Worm (Caenorhabditis elegans): ENCODE results near the gene sru-16.

Gene sru-16

DNA sequence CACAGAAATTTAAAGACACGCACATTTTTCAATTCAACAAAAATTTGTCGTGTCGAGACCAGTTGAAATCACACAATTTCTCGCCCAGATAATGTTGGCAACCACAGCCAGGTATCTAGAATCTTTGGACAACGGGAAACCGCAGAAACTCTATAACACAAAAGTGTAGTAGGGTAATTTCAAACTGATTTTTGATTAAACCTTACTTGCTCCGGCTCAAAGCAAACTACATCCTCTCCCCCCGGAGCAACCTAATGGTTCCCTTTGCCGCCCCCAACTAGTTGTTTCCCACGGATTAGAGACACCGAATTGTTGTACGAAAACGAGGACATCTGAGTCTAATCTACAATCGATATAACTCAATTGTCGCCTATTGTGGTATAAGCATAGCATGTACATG lies 24.7 kb upstream of the sru-16 start:
- TF ChIP-seq ceh-82 (tag; optimal IDR thresholded peaks at IDR 0.05) (no peak), hmg-11 (tag; optimal IDR thresholded peaks at IDR 0.05) (no peak), mdl-1 (tag; optimal IDR thresholded peaks at IDR 0.05) (no peak), egl-5 (tag; optimal IDR thresholded peaks at IDR 0.05) (no peak), pha-4 (tag; optimal IDR thresholded peaks at IDR 0.05) (no peak), tbx-2 (tag; optimal IDR thresholded peaks at IDR 0.05) (no peak), jun-1 (tag; optimal IDR thresholded peaks at IDR 0.05) (no peak), unc-39 (tag; optimal IDR thresholded peaks at IDR 0.05) (no peak), ZK546.5 (tag; optimal IDR thresholded peaks at IDR 0.05) (no peak)

- TF ChIP-seq nhr-11 (tag; optimal IDR thresholded peaks at IDR 0.05) (no peak), elt-3 (tag; optimal IDR thresholded peaks at IDR 0.05) (no peak)
Observed at ce11 chrIV:13555508-13555907, 23.5 kb upstream of the sru-16 start.

DNA sequence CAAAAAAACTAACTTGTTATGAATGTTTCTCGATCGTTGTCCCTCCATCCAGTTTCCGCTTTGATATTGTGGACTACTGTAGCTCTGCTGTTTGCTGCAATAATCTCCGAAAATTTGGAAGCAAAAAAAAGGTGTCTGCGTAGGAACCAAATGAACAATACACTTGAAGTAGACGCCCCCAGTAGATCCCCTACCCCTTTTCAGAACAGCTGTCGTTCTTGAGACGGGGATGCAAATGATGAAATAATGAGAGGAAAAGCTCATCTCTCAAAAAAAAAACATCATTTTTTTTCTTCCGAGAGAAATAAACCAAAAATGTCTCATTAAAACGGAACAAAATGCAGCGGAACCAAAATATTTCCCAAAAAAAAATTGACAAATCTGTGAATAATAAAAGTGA lies 21.7 kb upstream of the sru-16 start:
- no peak for TF ChIP-seq ceh-16 (tag; optimal IDR thresholded peaks at IDR 0.05)
- TF ChIP-seq egl-5 (tag; optimal IDR thresholded peaks at IDR 0.05), result peak; percentile 9

DNA sequence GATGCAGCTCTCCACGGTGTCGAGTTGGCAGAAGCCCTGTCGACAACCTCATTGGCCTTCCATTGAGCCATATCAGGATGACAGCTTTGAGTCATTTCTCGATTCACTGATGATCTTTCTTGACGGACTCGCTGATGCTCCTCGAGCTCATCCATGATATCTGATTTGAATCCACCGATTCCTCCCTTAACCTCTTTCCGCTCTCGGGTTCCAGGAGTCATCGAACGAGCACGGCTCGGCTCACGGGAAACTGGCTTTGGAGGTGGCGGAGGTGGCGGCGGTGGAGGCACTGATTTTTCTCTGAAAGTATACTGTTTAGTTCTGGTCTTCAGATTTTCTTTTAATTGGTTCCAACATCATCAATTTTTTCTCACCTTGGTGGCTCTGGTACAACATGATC lies 20.0 kb upstream of the sru-16 start:
- no peak for TF ChIP-seq ceh-82 (tag; optimal IDR thresholded peaks at IDR 0.05)
- no peak for TF ChIP-seq ama-1 (optimal IDR thresholded peaks at IDR 0.05)
- no peak for TF ChIP-seq jun-1 (tag; optimal IDR thresholded peaks at IDR 0.05)
- TF ChIP-seq elt-2 (tag; optimal IDR thresholded peaks at IDR 0.05), result no peak
- no peak for TF ChIP-seq lin-39 (tag; optimal IDR thresholded peaks at IDR 0.05)
- TF ChIP-seq nhr-11 (tag; optimal IDR thresholded peaks at IDR 0.05), result no peak
- TF ChIP-seq snpc-4 (tag; optimal IDR thresholded peaks at IDR 0.05), result no peak
- TF ChIP-seq aly-2 (tag; optimal IDR thresholded peaks at IDR 0.05), result no peak
- no peak for TF ChIP-seq nhr-237 (tag; optimal IDR thresholded peaks at IDR 0.05)
- no peak for TF ChIP-seq unc-39 (tag; optimal IDR thresholded peaks at IDR 0.05)
- TF ChIP-seq sea-2 (GFP tag; optimal IDR thresholded peaks at IDR 0.05), result no peak
- TF ChIP-seq elt-1 (tag; optimal IDR thresholded peaks at IDR 0.05), result no peak
- TF ChIP-seq unc-62 (GFP tag; optimal IDR thresholded peaks at IDR 0.05), result no peak
- TF ChIP-seq lsy-12 (tag; optimal IDR thresholded peaks at IDR 0.05), result no peak
- TF ChIP-seq zag-1 (tag; optimal IDR thresholded peaks at IDR 0.05), result no peak

- TF ChIP-seq nhr-12 (tag; optimal IDR thresholded peaks at IDR 0.05) (no peak), fkh-2 (tag; optimal IDR thresholded peaks at IDR 0.05) (no peak), ztf-11 (tag; optimal IDR thresholded peaks at IDR 0.05) (no peak)
Observed at ce11 chrIV:13561629-13562028, 17.4 kb upstream of the sru-16 start, which contains the start of the genes Y45F10B.13 and qui-1. Y45F10B.13 (minus strand) TSS chrIV:13561729. qui-1 (plus strand) TSS chrIV:13561861.

DNA sequence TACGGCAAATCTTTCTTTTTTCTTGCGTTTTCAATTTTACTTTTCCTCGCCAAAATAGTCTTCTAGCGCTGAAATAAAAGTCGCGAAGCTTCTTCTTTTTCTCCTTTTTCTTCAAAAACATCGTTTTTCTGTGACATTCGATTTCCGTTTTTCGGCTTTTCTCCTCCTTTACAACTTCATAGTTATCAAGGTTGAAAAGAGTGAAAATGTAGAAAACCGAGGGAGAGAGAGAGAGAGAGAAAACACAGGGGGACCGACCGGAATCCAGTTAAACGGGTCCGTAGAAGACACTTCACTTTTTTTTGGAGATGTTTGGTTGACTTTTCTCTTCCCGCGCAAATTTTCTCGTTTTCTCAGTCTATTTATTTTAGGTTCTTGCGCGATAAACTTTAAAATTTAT lies 14.8 kb upstream of the sru-16 start:
- TF ChIP-seq ztf-11 (tag; optimal IDR thresholded peaks at IDR 0.05), result no peak
- TF ChIP-seq fkh-10 (GFP tag; optimal IDR thresholded peaks at IDR 0.05), result peak; percentile 56

DNA sequence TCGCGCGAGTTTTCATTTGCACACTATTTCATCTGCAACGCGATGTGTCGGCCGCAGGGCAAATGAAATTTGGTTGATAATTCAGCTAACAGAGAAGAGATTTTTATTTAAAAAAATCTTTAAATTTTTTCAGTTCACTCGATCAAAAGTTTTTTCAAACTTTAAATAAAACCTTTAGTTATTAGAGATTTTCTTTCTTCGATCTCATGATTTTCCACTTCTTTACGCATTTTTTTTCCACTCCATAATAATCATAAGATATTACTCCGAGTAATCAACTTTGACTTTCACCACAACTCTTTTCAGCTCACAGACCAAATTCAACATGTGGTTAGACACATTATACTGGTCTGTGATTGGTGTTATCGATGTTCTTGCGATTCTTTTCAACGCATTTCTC lies 4.3 kb upstream of the sru-16 start, which contains the start of gene srd-10:
Gene srd-10, plus strand, starts transcription at position 301 of the 400 bp plus-strand sequence.
- no peak for TF ChIP-seq nhr-67 (tag; optimal IDR thresholded peaks at IDR 0.05)
- TF ChIP-seq unc-62 (GFP tag; optimal IDR thresholded peaks at IDR 0.05), result no peak
- TF ChIP-seq egl-5 (tag; optimal IDR thresholded peaks at IDR 0.05), result no peak
- TF ChIP-seq ceh-28 (tag; optimal IDR thresholded peaks at IDR 0.05), result no peak
- no peak for TF ChIP-seq nhr-28 (tag; optimal IDR thresholded peaks at IDR 0.05)
- TF ChIP-seq hmg-11 (tag; optimal IDR thresholded peaks at IDR 0.05), result no peak
- TF ChIP-seq lin-15B (tag; optimal IDR thresholded peaks at IDR 0.05), result no peak
- no peak for TF ChIP-seq unc-39 (tag; optimal IDR thresholded peaks at IDR 0.05)
- no peak for TF ChIP-seq nhr-43 (tag; optimal IDR thresholded peaks at IDR 0.05; ENCODE audit: poor library complexity, severe bottlenecking)

All from whole organism, L3 larva.